Fruit fly (Drosophila melanogaster) whole organism, embryonic: ENCODE results near the gene Jhbp1.

ENCODE experiments used
- Aef1 ChIP-seq: fragments of 200-800 bp; sonication (Bioruptor generic); IDR thresholded peaks from 3 replicates; pipeline ENCODE4 v1.3.6; 2022; ENCODE audit warnings: missing biosample characterization, missing genetic modification characterization
- BEAF-32 ChIP-seq: fragments of 200-800 bp; sonication (Bioruptor generic); optimal IDR thresholded peaks from 3 replicates; lab custom pipeline; 2017; ENCODE audit warnings: missing biosample characterization, missing genetic modification characterization, mild to moderate bottlenecking, moderate library complexity, missing genetic modification reagents
- Bteb2 ChIP-seq: fragments of 200-800 bp; sonication (Bioruptor generic); optimal IDR thresholded peaks from 2 replicates; lab custom pipeline; 2016; ENCODE audit warnings: missing biosample characterization, missing genetic modification characterization
- CG10274 ChIP-seq: fragments of 200-800 bp; sonication (Bioruptor generic); optimal IDR thresholded peaks from 3 replicates; lab custom pipeline; 2017; ENCODE audit warnings: missing biosample characterization, mild to moderate bottlenecking, missing genetic modification characterization
- CG12391 ChIP-seq: fragments of 200-800 bp; sonication (Bioruptor generic); optimal IDR thresholded peaks from 3 replicates; lab custom pipeline; 2018; ENCODE audit warnings: missing biosample characterization, mild to moderate bottlenecking, missing genetic modification characterization, moderate library complexity
- CG13296 ChIP-seq: fragments of 200-800 bp; sonication (Bioruptor generic); optimal IDR thresholded peaks from 3 replicates; lab custom pipeline; 2018; ENCODE audit warnings: missing biosample characterization, mild to moderate bottlenecking, missing genetic modification characterization
- CG14441 ChIP-seq: fragments of 200-800 bp; sonication (Bioruptor generic); IDR thresholded peaks from 2 replicates; pipeline ENCODE4 v1.3.6; 2022; ENCODE audit warnings: missing biosample characterization, missing genetic modification characterization
- CG15269 ChIP-seq: fragments of 200-800 bp; sonication (Bioruptor generic); optimal IDR thresholded peaks from 2 replicates; lab custom pipeline; 2018; ENCODE audit warnings: missing biosample characterization, mild to moderate bottlenecking, missing genetic modification characterization, moderate library complexity
- CG15479 ChIP-seq: fragments of 200-800 bp; sonication (Bioruptor generic); optimal IDR thresholded peaks from 3 replicates; lab custom pipeline; 2019; ENCODE audit warnings: missing biosample characterization, mild to moderate bottlenecking, missing genetic modification characterization, moderate library complexity
- CG15696 ChIP-seq: fragments of 200-800 bp; sonication (Bioruptor generic); optimal IDR thresholded peaks from 2 replicates; lab custom pipeline; 2019; ENCODE audit warnings: missing biosample characterization, mild to moderate bottlenecking, missing genetic modification characterization, moderate library complexity
- CG17912 ChIP-seq: fragments of 200-800 bp; sonication (Bioruptor generic); optimal IDR thresholded peaks from 2 replicates; lab custom pipeline; 2018; ENCODE audit warnings: missing biosample characterization, mild to moderate bottlenecking, missing genetic modification characterization
- CG18599 ChIP-seq: fragments of 200-800 bp; sonication (Bioruptor generic); optimal IDR thresholded peaks from 3 replicates; lab custom pipeline; 2017; ENCODE audit warnings: missing biosample characterization, missing genetic modification characterization, mild to moderate bottlenecking, moderate library complexity, missing genetic modification reagents
- CG2129 ChIP-seq: fragments of 200-800 bp; sonication (Bioruptor generic); IDR thresholded peaks from 2 replicates; pipeline ENCODE4 v1.3.6; 2022; ENCODE audit warnings: missing biosample characterization, missing genetic modification characterization; ENCODE audit not compliant: partially characterized antibody
- CG3065 ChIP-seq: fragments of 200-800 bp; sonication (Bioruptor generic); optimal IDR thresholded peaks from 2 replicates; lab custom pipeline; 2016; ENCODE audit warnings: missing biosample characterization, missing genetic modification characterization
- CG4282 ChIP-seq: fragments of 200-800 bp; sonication (Bioruptor generic); optimal IDR thresholded peaks from 2 replicates; lab custom pipeline; 2016; ENCODE audit warnings: missing biosample characterization, missing genetic modification characterization
- CG43689 ChIP-seq: fragments of 200-800 bp; sonication (Bioruptor generic); IDR thresholded peaks from 2 replicates; pipeline ENCODE4 v1.3.6; 2022; ENCODE audit warnings: missing biosample characterization, missing genetic modification characterization
- CG6254 ChIP-seq: fragments of 200-800 bp; sonication (Bioruptor generic); optimal IDR thresholded peaks from 3 replicates; lab custom pipeline; 2017; ENCODE audit warnings: mild to moderate bottlenecking, missing biosample characterization, missing genetic modification reagents, missing genetic modification characterization
- CG7271 ChIP-seq: fragments of 200-800 bp; sonication (Bioruptor generic); optimal IDR thresholded peaks from 2 replicates; lab custom pipeline; 2018; ENCODE audit warnings: missing biosample characterization, mild to moderate bottlenecking, missing genetic modification characterization, moderate library complexity
- CG7786 ChIP-seq: fragments of 200-800 bp; sonication (Bioruptor generic); optimal IDR thresholded peaks from 2 replicates; lab custom pipeline; 2016; ENCODE audit warnings: missing biosample characterization, missing genetic modification characterization
- CG8388 ChIP-seq: fragments of 200-800 bp; sonication (Bioruptor generic); optimal IDR thresholded peaks from 2 replicates; lab custom pipeline; 2019; ENCODE audit warnings: missing biosample characterization, mild to moderate bottlenecking, missing genetic modification characterization, moderate library complexity
- CG8765 ChIP-seq: fragments of 200-800 bp; sonication (Bioruptor generic); IDR thresholded peaks from 2 replicates; pipeline ENCODE4 v1.3.6; 2022; ENCODE audit warnings: missing biosample characterization, missing genetic modification characterization
- CG9817 ChIP-seq: fragments of 200-800 bp; sonication (Bioruptor generic); optimal IDR thresholded peaks from 2 replicates; lab custom pipeline; 2018; ENCODE audit warnings: missing biosample characterization, mild to moderate bottlenecking, missing genetic modification characterization, moderate library complexity
- CG9932 ChIP-seq: fragments of 200-800 bp; sonication (Bioruptor generic); IDR thresholded peaks from 2 replicates; pipeline ENCODE4 v1.3.6; 2022; ENCODE audit warnings: missing biosample characterization, missing genetic modification characterization
- Dp ChIP-seq: fragments of 200-800 bp; sonication (Bioruptor generic); optimal IDR thresholded peaks from 2 replicates; lab custom pipeline; 2018; ENCODE audit warnings: missing biosample characterization, mild to moderate bottlenecking, missing genetic modification characterization, moderate library complexity
- Eip74EF ChIP-seq, 2 experiments: fragments of 200-800 bp in 1 of 2; fragments of >200 bp in 1 of 2; sonication (Bioruptor generic) in 1 of 2; optimal IDR thresholded peaks; 2 replicates each; lab custom pipeline; 2017 to 2019; ENCODE audit warnings: missing biosample characterization in 2 of 2, missing genetic modification characterization in 2 of 2, mild to moderate bottlenecking in 1 of 2, moderate library complexity in 1 of 2
- NFAT ChIP-seq: fragments of 200-800 bp; sonication (Bioruptor generic); IDR thresholded peaks from 2 replicates; pipeline ENCODE4 v1.3.6; 2022; ENCODE audit warnings: missing biosample characterization, missing genetic modification characterization
- Oli ChIP-seq: fragments of 200-800 bp; sonication (Bioruptor generic); optimal IDR thresholded peaks from 2 replicates; lab custom pipeline; 2018; ENCODE audit warnings: missing biosample characterization, mild to moderate bottlenecking, missing genetic modification characterization, moderate library complexity
- TFAM ChIP-seq: fragments of 200-800 bp; sonication (Bioruptor generic); optimal IDR thresholded peaks from 2 replicates; lab custom pipeline; 2017; ENCODE audit warnings: missing biosample characterization, missing genetic modification characterization, inconsistent platforms
- ap ChIP-seq: fragments of 200-800 bp; sonication (Bioruptor generic); IDR thresholded peaks from 2 replicates; pipeline ENCODE4 v1.3.6; 2022; ENCODE audit warnings: missing biosample characterization, missing genetic modification characterization
- ash1 ChIP-seq: fragments of 200-800 bp; sonication (Bioruptor generic); optimal IDR thresholded peaks from 2 replicates; lab custom pipeline; 2018; ENCODE audit warnings: missing biosample characterization, mild to moderate bottlenecking, missing genetic modification characterization
- chm ChIP-seq: fragments of 200-800 bp; sonication (Bioruptor generic); IDR thresholded peaks from 2 replicates; pipeline ENCODE4 v1.3.6; 2022; ENCODE audit warnings: missing biosample characterization, missing genetic modification characterization
- ci ChIP-seq: fragments of 200-800 bp; sonication (Bioruptor generic); IDR thresholded peaks from 3 replicates; pipeline ENCODE4 v1.3.6; 2022; ENCODE audit warnings: missing biosample characterization, missing genetic modification characterization
- croc ChIP-seq: fragments of 200-800 bp; sonication (Bioruptor generic); conservative IDR thresholded peaks from 3 replicates; pipeline ENCODE4 v1.3.6; 2022; ENCODE audit warnings: missing biosample characterization, missing genetic modification characterization
- ems ChIP-seq: fragments of 200-800 bp; sonication (Bioruptor generic); optimal IDR thresholded peaks from 3 replicates; lab custom pipeline; 2016; ENCODE audit warnings: missing biosample characterization, missing genetic modification characterization
- esg ChIP-seq: fragments of 200-800 bp; sonication (Bioruptor generic); conservative IDR thresholded peaks from 2 replicates; pipeline ENCODE4 v1.3.6; 2022; ENCODE audit warnings: missing biosample characterization, missing genetic modification characterization
- exex ChIP-seq: fragments of 200-800 bp; sonication (Bioruptor generic); optimal IDR thresholded peaks from 4 replicates; lab custom pipeline; 2018; ENCODE audit warnings: missing biosample characterization, mild to moderate bottlenecking, missing genetic modification characterization, moderate library complexity
- fd64A ChIP-seq: fragments of 200-800 bp; sonication (Bioruptor generic); optimal IDR thresholded peaks from 3 replicates; lab custom pipeline; 2018; ENCODE audit warnings: missing biosample characterization, mild to moderate bottlenecking, missing genetic modification characterization
- gcm ChIP-seq: fragments of 200-800 bp; sonication (Bioruptor generic); optimal IDR thresholded peaks from 2 replicates; lab custom pipeline; 2019; ENCODE audit warnings: missing biosample characterization, mild to moderate bottlenecking, missing genetic modification characterization, moderate library complexity
- kah ChIP-seq: fragments of 200-800 bp; sonication (Bioruptor generic); optimal IDR thresholded peaks from 2 replicates; lab custom pipeline; 2018; ENCODE audit warnings: missing biosample characterization, mild to moderate bottlenecking, missing genetic modification characterization
- pum ChIP-seq: fragments of 200-800 bp; sonication (Bioruptor generic); optimal IDR thresholded peaks from 2 replicates; lab custom pipeline; 2016; ENCODE audit warnings: missing biosample characterization, missing genetic modification characterization
- sima ChIP-seq: fragments of 200-800 bp; sonication (Bioruptor generic); optimal IDR thresholded peaks from 2 replicates; lab custom pipeline; 2016; ENCODE audit warnings: missing biosample characterization, missing genetic modification characterization
- slou ChIP-seq: fragments of 200-800 bp; sonication (Bioruptor generic); optimal IDR thresholded peaks from 3 replicates; lab custom pipeline; 2016; ENCODE audit warnings: missing biosample characterization, missing genetic modification characterization
- so ChIP-seq: fragments of 200-800 bp; sonication (Bioruptor generic); IDR thresholded peaks from 3 replicates; pipeline ENCODE4 v1.3.6; 2022; ENCODE audit warnings: missing biosample characterization, missing genetic modification characterization
- sr ChIP-seq: fragments of 200-800 bp; sonication (Bioruptor generic); IDR thresholded peaks from 3 replicates; pipeline ENCODE4 v1.3.6; 2022; ENCODE audit warnings: missing biosample characterization, missing genetic modification characterization
- tio ChIP-seq: fragments of 200-800 bp; sonication (Bioruptor generic); optimal IDR thresholded peaks from 2 replicates; lab custom pipeline; 2017; ENCODE audit warnings: missing biosample characterization, missing genetic modification characterization, inconsistent platforms
- trem ChIP-seq: fragments of 200-800 bp; optimal IDR thresholded peaks from 3 replicates; lab custom pipeline; 2019; ENCODE audit warnings: missing biosample characterization, mild to moderate bottlenecking, missing genetic modification characterization, moderate library complexity
- twi ChIP-seq: fragments of 200-800 bp; optimal IDR thresholded peaks from 2 replicates; lab custom pipeline; 2019; ENCODE audit warnings: missing biosample characterization, mild to moderate bottlenecking, missing genetic modification characterization, moderate library complexity
- unpg ChIP-seq: fragments of 200-800 bp; sonication (Bioruptor generic); optimal IDR thresholded peaks from 3 replicates; lab custom pipeline; 2018; ENCODE audit warnings: missing biosample characterization, mild to moderate bottlenecking, missing genetic modification characterization, moderate library complexity
- wdn ChIP-seq: fragments of 200-800 bp; sonication (Bioruptor generic); IDR thresholded peaks from 2 replicates; pipeline ENCODE4 v1.3.6; 2022; ENCODE audit warnings: missing biosample characterization, missing genetic modification characterization
- z ChIP-seq: fragments of 200-800 bp; sonication (Bioruptor generic); IDR thresholded peaks from 3 replicates; pipeline ENCODE4 v1.3.6; 2022; ENCODE audit warnings: missing biosample characterization, missing genetic modification characterization

The Jhbp1 gene

dm6 chr3R:4979143-4979728 lies 14.0 kb downstream of the Jhbp1 start (continued):
- TF ChIP-seq esg (GFP tag; lab: Robert Waterston, UW): no peak
- TF ChIP-seq sima (GFP tag; lab: Kevin White, UChicago): no peak
- TF ChIP-seq so (GFP tag; lab: Robert Waterston, UW): no peak
- peak; percentile 10 for TF ChIP-seq unpg (GFP tag; lab: Kevin White, UChicago)
- TF ChIP-seq Oli (tag; lab: Kevin White, UChicago): no peak
- TF ChIP-seq CG43689: no peak
- TF ChIP-seq ap: no peak
- TF ChIP-seq CG15269 (tag; lab: Kevin White, UChicago): no peak
- TF ChIP-seq CG8388 (GFP tag; lab: Kevin White, UChicago): no peak
- TF ChIP-seq trem (tag; lab: Kevin White, UChicago): peak; percentile 28
- no peak for TF ChIP-seq NFAT
- no peak for TF ChIP-seq CG13296
- peak; percentile 39 for TF ChIP-seq CG3065 (GFP tag; lab: Kevin White, UChicago)
- TF ChIP-seq tio (GFP tag; lab: Kevin White, UChicago): no peak
- TF ChIP-seq pum: no peak
- peak; percentile 25 for TF ChIP-seq CG18599 (GFP tag; lab: Kevin White, UChicago)
- TF ChIP-seq CG15696: peak; percentile 28
- TF ChIP-seq Bteb2 (GFP tag; lab: Kevin White, UChicago): no peak
- peak; percentile 50 for TF ChIP-seq exex (tag; lab: Kevin White, UChicago)
- TF ChIP-seq CG2129 (GFP tag; lab: Robert Waterston, UW): no peak
- no peak for TF ChIP-seq Aef1 (GFP tag; lab: Robert Waterston, UW)
- no peak for TF ChIP-seq ash1 (GFP tag; lab: Kevin White, UChicago)
- no peak for TF ChIP-seq wdn
- no peak for TF ChIP-seq TFAM (GFP tag; lab: Kevin White, UChicago)
- TF ChIP-seq BEAF-32 (GFP tag; lab: Kevin White, UChicago): no peak
- TF ChIP-seq CG8765 (GFP tag; lab: Robert Waterston, UW): no peak
- TF ChIP-seq CG12391 (tag; lab: Kevin White, UChicago): peak; percentile 31
- no peak for TF ChIP-seq fd64A (GFP tag; lab: Kevin White, UChicago)
- TF ChIP-seq chm (GFP tag; lab: Robert Waterston, UW): peak; percentile 42; the same call in 1 of the 2 replicates
- TF ChIP-seq ems (GFP tag; lab: Kevin White, UChicago): no peak
- no peak for TF ChIP-seq Dp (GFP tag; lab: Kevin White, UChicago)
- TF ChIP-seq sr: no peak
- TF ChIP-seq CG14441 (GFP tag; lab: Robert Waterston, UW): no peak
- TF ChIP-seq CG9817: no peak
- peak; percentile 34 for TF ChIP-seq CG6254 (GFP tag; lab: Kevin White, UChicago)
- TF ChIP-seq CG17912 (GFP tag; lab: Kevin White, UChicago): no peak
- TF ChIP-seq slou (GFP tag; lab: Kevin White, UChicago): no peak
- no peak for TF ChIP-seq kah (GFP tag; lab: Kevin White, UChicago)
- no peak for TF ChIP-seq CG7786
- TF ChIP-seq Eip74EF (GFP tag; optimal IDR thresholded peaks at IDR 0.05; lab: Kevin White, UChicago): no peak
- peak; percentile 33 for TF ChIP-seq gcm (GFP tag; lab: Kevin White, UChicago)
- TF ChIP-seq CG7271: no peak
- TF ChIP-seq CG9932 (GFP tag; lab: Robert Waterston, UW): no peak
- 0 out of 3 replicates have a peak, but pooled peaks have one; percentile 32 for TF ChIP-seq z (GFP tag; lab: Robert Waterston, UW)
- no peak for TF ChIP-seq CG10274
- TF ChIP-seq ci (GFP tag; lab: Robert Waterston, UW): 0 out of 3 replicates have a peak, but pooled peaks have one; percentile 12
- TF ChIP-seq twi: peak; percentile 81
- no peak for TF ChIP-seq CG15479 (GFP tag; lab: Kevin White, UChicago)
- no peak for TF ChIP-seq croc (GFP tag; lab: Robert Waterston, UW)
- TF ChIP-seq CG4282 (GFP tag; lab: Kevin White, UChicago): no peak
